Worm (Caenorhabditis elegans): ENCODE measurements around the gene nra-4.

nra-4 gene

ce11 chrV:1048482-1048881, at the start of gene nra-4:
Gene nra-4, minus strand, starts transcription at chrV:1048582.
- no peak for TF ChIP-seq mxl-1 (tag; optimal IDR thresholded peaks at IDR 0.05)
- no peak for TF ChIP-seq ekl-4 (GFP tag; IDR thresholded peaks at IDR 0.05)
- no peak for TF ChIP-seq tbp1 (GFP tag; optimal IDR thresholded peaks at IDR 0.05)
- no peak for TF ChIP-seq hmg-20 (GFP tag; IDR thresholded peaks at IDR 0.05)

ce11 chrV:1092359-1092758, 44.0 kb upstream of the nra-4 start, which contains the start of gene Y50D4B.4:
Gene Y50D4B.4, plus strand, starts transcription at chrV:1092659.
- TF ChIP-seq F57A8.1 (GFP tag; optimal IDR thresholded peaks at IDR 0.05) (no peak), pha-4 (tag; optimal IDR thresholded peaks at IDR 0.05) (no peak), rec-8 (tag; optimal IDR thresholded peaks at IDR 0.05) (no peak), egl-18 (GFP tag; IDR thresholded peaks at IDR 0.05) (no peak), F52B5.7 (tag; optimal IDR thresholded peaks at IDR 0.05) (no peak), Y67H2A.10 (GFP tag; conservative IDR thresholded peaks at IDR 0.05) (no peak), F22D6.2 (tag; optimal IDR thresholded peaks at IDR 0.05) (no peak), dox-1 (GFP tag; IDR thresholded peaks at IDR 0.05) (no peak), lin-35 (GFP tag; optimal IDR thresholded peaks at IDR 0.05) (no peak), attf-5 (GFP tag; optimal IDR thresholded peaks at IDR 0.05) (no peak), nhr-179 (tag; optimal IDR thresholded peaks at IDR 0.05) (no peak)

ce11 chrV:1087983-1088382, 39.6 kb upstream of the nra-4 start, which contains the start of gene clec-203:
Gene clec-203, plus strand, starts transcription at chrV:1088283.
- no peak for TF ChIP-seq let-526 (GFP tag; IDR thresholded peaks at IDR 0.05)

- TF ChIP-seq egl-18 (GFP tag; IDR thresholded peaks at IDR 0.05) (no peak), T07F8.4 (tag; optimal IDR thresholded peaks at IDR 0.05) (no peak), lin-26 (GFP tag; IDR thresholded peaks at IDR 0.05) (no peak), fkh-3 (tag; optimal IDR thresholded peaks at IDR 0.05) (no peak), lin-35 (GFP tag; optimal IDR thresholded peaks at IDR 0.05) (no peak), madf-8 (GFP tag; conservative IDR thresholded peaks at IDR 0.05) (no peak), F57C9.4 (tag; optimal IDR thresholded peaks at IDR 0.05) (no peak), ets-4 (GFP tag; optimal IDR thresholded peaks at IDR 0.05) (no peak), C06A6.2 (GFP tag; conservative IDR thresholded peaks at IDR 0.05) (no peak)
These were observed 35.6 kb upstream of the nra-4 start, which contains the start of gene Y50D4B.6 for ce11 chrV:1084016-1084415. Gene Y50D4B.6, plus strand, starts transcription at chrV:1084316.

- TF ChIP-seq hrde-1 (tag; optimal IDR thresholded peaks at IDR 0.05; ENCODE audit: borderline replicate concordance): no peak
These were observed 26.6 kb upstream of the nra-4 start, which contains the start of gene K10C9.1 for ce11 chrV:1074946-1075345. Gene K10C9.1, plus strand, starts transcription at chrV:1075246.

ce11 chrV:1067468-1067867, 19.1 kb upstream of the nra-4 start, which contains the start of gene K10C9.7:
Gene K10C9.7, minus strand, starts transcription at chrV:1067568.
- TF ChIP-seq F52B5.7 (tag; optimal IDR thresholded peaks at IDR 0.05): no peak
- no peak for TF ChIP-seq C17E4.6 (GFP tag; IDR thresholded peaks at IDR 0.05)
- TF ChIP-seq F10E7.11 (tag; optimal IDR thresholded peaks at IDR 0.05): no peak
- no peak for TF ChIP-seq nhr-90 (tag; optimal IDR thresholded peaks at IDR 0.05)
- TF ChIP-seq let-526 (GFP tag; IDR thresholded peaks at IDR 0.05): no peak
- TF ChIP-seq Y79H2A.3 (GFP tag; conservative IDR thresholded peaks at IDR 0.05): no peak
- TF ChIP-seq cebp-2 (GFP tag; IDR thresholded peaks at IDR 0.05): no peak
- TF ChIP-seq F57A8.1 (GFP tag; optimal IDR thresholded peaks at IDR 0.05): no peak
- TF ChIP-seq bed-1 (GFP tag; IDR thresholded peaks at IDR 0.05): no peak
- TF ChIP-seq akir-1 (GFP tag; optimal IDR thresholded peaks at IDR 0.05): no peak

All from whole organism, young adult.